Worm (Caenorhabditis elegans) whole organism, L4/young adult: Measurements from ENCODE around the gene zig-5.

Experiments
- W03F9.2 ChIP-seq: fragments of 150-350 bp; optimal IDR thresholded peaks from 2 replicates; lab custom pipeline; 2014; ENCODE audit warnings: missing biosample characterization, missing genetic modification characterization
- dao-5 ChIP-seq: sonication (generic microtip); optimal IDR thresholded peaks from 2 replicates; lab custom pipeline; 2016; ENCODE audit warnings: missing genotype, missing genetic modification characterization, moderate library complexity, missing compliant biosample characterization
- him-1 ChIP-seq: sonication (generic microtip); optimal IDR thresholded peaks from 2 replicates; lab custom pipeline; 2016; ENCODE audit warnings: missing genotype, missing genetic modification reagents, missing genetic modification characterization, missing compliant biosample characterization

DNA sequence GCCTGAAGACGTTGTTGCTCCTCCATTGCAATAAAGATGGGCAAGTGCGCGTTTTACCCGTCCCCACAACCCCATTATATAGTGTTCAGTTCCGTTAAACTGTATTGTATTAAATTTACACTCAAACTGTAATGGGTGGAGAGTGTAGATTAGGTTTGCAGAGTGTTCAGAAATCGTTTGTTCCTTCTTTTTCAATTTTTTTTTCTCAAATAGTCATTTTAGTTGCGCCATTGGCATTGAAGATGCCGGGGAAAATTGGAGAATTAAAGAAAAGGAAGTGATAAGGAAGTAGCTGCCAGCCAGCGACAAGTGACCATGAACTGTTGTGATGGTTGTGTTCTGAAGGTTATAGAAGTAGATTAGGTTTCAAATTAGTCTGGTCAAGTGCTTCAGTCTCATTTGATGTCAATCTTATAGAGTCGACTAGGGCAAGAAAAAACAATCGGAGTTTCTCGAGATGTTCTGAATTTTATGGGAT is 32.3 kb upstream of the zig-5 start, which contains the start of gene col-93:
- TF ChIP-seq him-1 = no peak
- no peak for TF ChIP-seq W03F9.2 (tag; lab: Kevin White, UChicago)
- TF ChIP-seq dao-5 (tag; lab: Kevin White, UChicago) = no peak
